Worm (Caenorhabditis elegans): Measurements from ENCODE around the gene C25F9.15.

The C25F9.15 gene

ce11 chrV:19432030-19432429, 14.1 kb downstream of the C25F9.15 start:
- TF ChIP-seq pat-9 (tag; optimal IDR thresholded peaks at IDR 0.05) (no peak), fkh-6 (tag; optimal IDR thresholded peaks at IDR 0.05) (no peak), pha-4 (tag; optimal IDR thresholded peaks at IDR 0.05) (no peak), F13H6.1 (tag; optimal IDR thresholded peaks at IDR 0.05) (no peak), sdc-2 (tag; optimal IDR thresholded peaks at IDR 0.05) (no peak), ceh-22 (tag; optimal IDR thresholded peaks at IDR 0.05) (no peak), ceh-31 (tag; optimal IDR thresholded peaks at IDR 0.05) (no peak), ceh-30 (tag; optimal IDR thresholded peaks at IDR 0.05) (no peak), ahr-1 (tag; optimal IDR thresholded peaks at IDR 0.05) (no peak), rnt-1 (tag; optimal IDR thresholded peaks at IDR 0.05) (no peak), ceh-34 (tag; optimal IDR thresholded peaks at IDR 0.05) (no peak)

ce11 chrV:19432972-19433371, 15.0 kb downstream of the C25F9.15 start, which contains the start of gene C25F9.11:
TSS of gene C25F9.11 (minus strand) at chrV:19433072.
- TF ChIP-seq hlh-8 (tag; optimal IDR thresholded peaks at IDR 0.05) (no peak), nfya-1 (tag; optimal IDR thresholded peaks at IDR 0.05) (no peak), gmeb-2 (tag; optimal IDR thresholded peaks at IDR 0.05) (no peak), elt-4 (tag; optimal IDR thresholded peaks at IDR 0.05) (no peak), tbx-7 (tag; optimal IDR thresholded peaks at IDR 0.05) (no peak), K09A11.1 (tag; optimal IDR thresholded peaks at IDR 0.05; ENCODE audit: insufficient read depth) (no peak), rnt-1 (tag; optimal IDR thresholded peaks at IDR 0.05) (no peak), hlh-30 (tag; optimal IDR thresholded peaks at IDR 0.05; ENCODE audit: insufficient read depth) (no peak), K02D7.2 (tag; optimal IDR thresholded peaks at IDR 0.05) (no peak), T23F11.4 (GFP tag; optimal IDR thresholded peaks at IDR 0.05) (no peak), pqm-1 (tag; optimal IDR thresholded peaks at IDR 0.05) (no peak), nhr-11 (tag; optimal IDR thresholded peaks at IDR 0.05) (no peak), npax-4 (tag; optimal IDR thresholded peaks at IDR 0.05) (no peak), ztf-16 (tag; optimal IDR thresholded peaks at IDR 0.05) (no peak), pha-4 (tag; optimal IDR thresholded peaks at IDR 0.05) (no peak)

- no peak for TF ChIP-seq sox-2 (GFP tag; IDR thresholded peaks at IDR 0.05)
- no peak for TF ChIP-seq dmd-4 (tag; optimal IDR thresholded peaks at IDR 0.05; ENCODE audit: borderline replicate concordance)
- no peak for TF ChIP-seq tbx-2 (tag; optimal IDR thresholded peaks at IDR 0.05)
- no peak for TF ChIP-seq pqm-1 (tag; optimal IDR thresholded peaks at IDR 0.05)
- TF ChIP-seq pat-9 (tag; optimal IDR thresholded peaks at IDR 0.05) = no peak
- TF ChIP-seq fkh-10 (GFP tag; optimal IDR thresholded peaks at IDR 0.05) = no peak
- TF ChIP-seq pha-2 (tag; optimal IDR thresholded peaks at IDR 0.05) = no peak
- TF ChIP-seq C08G9.2 (tag; optimal IDR thresholded peaks at IDR 0.05) = no peak
- no peak for TF ChIP-seq hlh-30 (tag; optimal IDR thresholded peaks at IDR 0.05; ENCODE audit: insufficient read depth)
- TF ChIP-seq ceh-24 (tag; optimal IDR thresholded peaks at IDR 0.05) = no peak
- no peak for TF ChIP-seq zip-5 (tag; optimal IDR thresholded peaks at IDR 0.05)
- no peak for TF ChIP-seq ztf-16 (tag; optimal IDR thresholded peaks at IDR 0.05)
- no peak for TF ChIP-seq odd-2 (tag; optimal IDR thresholded peaks at IDR 0.05)
- TF ChIP-seq ceh-19 (GFP tag; optimal IDR thresholded peaks at IDR 0.05) = no peak
Observed at ce11 chrV:19433806-19434437, 16.0 kb downstream of the C25F9.15 start, which contains the start of gene C25F9.16. TSS of gene C25F9.16 (plus strand) at chrV:19434387.

DNA sequence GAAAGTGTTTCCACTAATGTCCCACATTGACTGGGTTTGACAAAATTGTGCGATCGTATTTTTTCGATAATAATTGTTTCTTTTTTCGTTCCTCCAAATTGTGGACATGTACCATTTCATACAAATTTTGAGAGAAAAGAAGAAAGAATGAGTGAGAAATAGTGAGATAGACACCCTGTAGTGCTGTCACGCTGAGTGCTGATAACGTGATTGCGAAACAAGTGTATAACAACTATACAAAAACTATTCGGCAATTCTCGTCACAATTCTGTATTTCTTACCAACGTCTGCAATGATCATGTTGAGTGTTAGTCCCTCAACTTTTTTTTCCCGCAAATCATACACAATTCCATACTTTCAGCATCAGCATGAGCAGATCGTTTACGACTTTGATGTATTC, 18.4 kb downstream of the C25F9.15 start, which contains the start of gene C25F9.14:
Gene C25F9.14 (plus strand): TSS at position 178 of the 400 bp plus-strand sequence.
- no peak for TF ChIP-seq eyg-1 (tag; optimal IDR thresholded peaks at IDR 0.05)

ce11 chrV:19443599-19443998, 25.7 kb downstream of the C25F9.15 start:
- no peak for TF ChIP-seq nfya-1 (tag; optimal IDR thresholded peaks at IDR 0.05)
- no peak for TF ChIP-seq elt-2 (tag; optimal IDR thresholded peaks at IDR 0.05)
- TF ChIP-seq hlh-13 (GFP tag; optimal IDR thresholded peaks at IDR 0.05) = no peak
- TF ChIP-seq fax-1 (tag; optimal IDR thresholded peaks at IDR 0.05) = no peak
- TF ChIP-seq unc-86 (tag; optimal IDR thresholded peaks at IDR 0.05) = no peak
- TF ChIP-seq nhr-232 (tag; optimal IDR thresholded peaks at IDR 0.05) = no peak
- no peak for TF ChIP-seq odd-2 (tag; optimal IDR thresholded peaks at IDR 0.05)
- no peak for TF ChIP-seq C08G9.2 (tag; optimal IDR thresholded peaks at IDR 0.05)
- no peak for TF ChIP-seq C38D4.7 (GFP tag; optimal IDR thresholded peaks at IDR 0.05)
- TF ChIP-seq ceh-2 (tag; optimal IDR thresholded peaks at IDR 0.05) = no peak
- no peak for TF ChIP-seq ceh-22 (tag; optimal IDR thresholded peaks at IDR 0.05)
- TF ChIP-seq K02D7.2 (tag; optimal IDR thresholded peaks at IDR 0.05) = no peak
- no peak for TF ChIP-seq elt-4 (tag; optimal IDR thresholded peaks at IDR 0.05)
- TF ChIP-seq dmd-4 (tag; optimal IDR thresholded peaks at IDR 0.05; ENCODE audit: borderline replicate concordance) = no peak

Data from whole organism, late embryonic.